Fruit fly (Drosophila melanogaster): ENCODE data around the gene ND-MNLL.

ND-MNLL gene

dm6 chrX:7881579-7881978 lies 12.0 kb downstream of the ND-MNLL start, which contains the start of gene Ir7e:
Gene Ir7e (minus strand): TSS chrX:7881679.
- no peak for TF ChIP-seq br (GFP tag; optimal IDR thresholded peaks at IDR 0.05)
- no peak for TF ChIP-seq brk (GFP tag; optimal IDR thresholded peaks at IDR 0.05)
- TF ChIP-seq lola (GFP tag; optimal IDR thresholded peaks at IDR 0.05), result no peak
- TF ChIP-seq Dif (GFP tag; optimal IDR thresholded peaks at IDR 0.05; ENCODE audit: partially characterized antibody), result no peak
- no peak for TF ChIP-seq Abd-B (GFP tag; optimal IDR thresholded peaks at IDR 0.05)
- no peak for TF ChIP-seq Hr78 (GFP tag; optimal IDR thresholded peaks at IDR 0.05)
- no peak for TF ChIP-seq Mio (GFP tag; optimal IDR thresholded peaks at IDR 0.05)
- no peak for TF ChIP-seq N (GFP tag; optimal IDR thresholded peaks at IDR 0.05)
- no peak for TF ChIP-seq psq (GFP tag; optimal IDR thresholded peaks at IDR 0.05)
- no peak for TF ChIP-seq Hnf4 (GFP tag; optimal IDR thresholded peaks at IDR 0.05)
- no peak for TF ChIP-seq sage (GFP tag; optimal IDR thresholded peaks at IDR 0.05)
- no peak for TF ChIP-seq OdsH (GFP tag; optimal IDR thresholded peaks at IDR 0.05)
- TF ChIP-seq Myc (optimal IDR thresholded peaks at IDR 0.05), result no peak
- TF ChIP-seq jim (GFP tag; optimal IDR thresholded peaks at IDR 0.05), result no peak
- no peak for TF ChIP-seq Vsx2 (GFP tag; optimal IDR thresholded peaks at IDR 0.05; ENCODE audit: partially characterized antibody)
- no peak for TF ChIP-seq Dfd (GFP tag; optimal IDR thresholded peaks at IDR 0.05)
- no peak for TF ChIP-seq dmrt93B (GFP tag; optimal IDR thresholded peaks at IDR 0.05)
- TF ChIP-seq tai (GFP tag; optimal IDR thresholded peaks at IDR 0.05), result no peak
- TF ChIP-seq Sp1 (GFP tag; optimal IDR thresholded peaks at IDR 0.05), result no peak
- no peak for TF ChIP-seq usp (GFP tag; optimal IDR thresholded peaks at IDR 0.05)

- no peak for TF ChIP-seq jim (GFP tag; optimal IDR thresholded peaks at IDR 0.05)
- no peak for TF ChIP-seq brk (GFP tag; optimal IDR thresholded peaks at IDR 0.05)
- no peak for TF ChIP-seq fru (GFP tag; optimal IDR thresholded peaks at IDR 0.05)
- TF ChIP-seq dmrt93B (GFP tag; optimal IDR thresholded peaks at IDR 0.05), result no peak
- TF ChIP-seq woc (GFP tag; optimal IDR thresholded peaks at IDR 0.05), result no peak
- TF ChIP-seq CG9705 (GFP tag; optimal IDR thresholded peaks at IDR 0.05), result no peak
- TF ChIP-seq foxo (GFP tag; optimal IDR thresholded peaks at IDR 0.05), result no peak
- TF ChIP-seq rgr (GFP tag; optimal IDR thresholded peaks at IDR 0.05), result no peak
- no peak for TF ChIP-seq CG32264 (GFP tag; optimal IDR thresholded peaks at IDR 0.05)
- TF ChIP-seq psq (GFP tag; optimal IDR thresholded peaks at IDR 0.05), result no peak
- no peak for TF ChIP-seq ey (GFP tag; optimal IDR thresholded peaks at IDR 0.05)
- no peak for TF ChIP-seq Hr83 (GFP tag; optimal IDR thresholded peaks at IDR 0.05; ENCODE audit: poor library complexity, severe bottlenecking)
- no peak for TF ChIP-seq Sp1 (GFP tag; optimal IDR thresholded peaks at IDR 0.05)
- no peak for TF ChIP-seq Myc (optimal IDR thresholded peaks at IDR 0.05)
- TF ChIP-seq dl (GFP tag; optimal IDR thresholded peaks at IDR 0.05; ENCODE audit: insufficient read depth in 1 of 2, partially characterized antibody in 2 of 2), result no peak
- TF ChIP-seq Abd-B (GFP tag; optimal IDR thresholded peaks at IDR 0.05), result no peak
- no peak for TF ChIP-seq HLH106 (tag; optimal IDR thresholded peaks at IDR 0.05)
- no peak for TF ChIP-seq h (GFP tag; optimal IDR thresholded peaks at IDR 0.05)
- TF ChIP-seq Jra (GFP tag; optimal IDR thresholded peaks at IDR 0.05), result no peak
These were observed 14.9 kb downstream of the ND-MNLL start, which contains the start of gene Ir7d for dm6 chrX:7878736-7879135. Gene Ir7d (minus strand): TSS chrX:7878836.

- TF ChIP-seq HLH106 (tag; optimal IDR thresholded peaks at IDR 0.05) (no peak), brk (GFP tag; optimal IDR thresholded peaks at IDR 0.05) (no peak), Dif (GFP tag; optimal IDR thresholded peaks at IDR 0.05; ENCODE audit: partially characterized antibody) (no peak), Dfd (GFP tag; optimal IDR thresholded peaks at IDR 0.05) (no peak), ey (GFP tag; optimal IDR thresholded peaks at IDR 0.05) (no peak), dsf (GFP tag; optimal IDR thresholded peaks at IDR 0.05; ENCODE audit: borderline replicate concordance) (no peak), Myc (optimal IDR thresholded peaks at IDR 0.05) (no peak), foxo (GFP tag; optimal IDR thresholded peaks at IDR 0.05) (no peak), OdsH (GFP tag; optimal IDR thresholded peaks at IDR 0.05) (no peak), CrebA (GFP tag; optimal IDR thresholded peaks at IDR 0.05; ENCODE audit: borderline replicate concordance) (no peak), tai (GFP tag; optimal IDR thresholded peaks at IDR 0.05) (no peak), Jra (GFP tag; optimal IDR thresholded peaks at IDR 0.05) (no peak), usp (GFP tag; optimal IDR thresholded peaks at IDR 0.05) (no peak), Mio (GFP tag; optimal IDR thresholded peaks at IDR 0.05) (no peak), CG32264 (GFP tag; optimal IDR thresholded peaks at IDR 0.05) (no peak), CG9705 (GFP tag; optimal IDR thresholded peaks at IDR 0.05) (no peak), woc (GFP tag; optimal IDR thresholded peaks at IDR 0.05) (no peak), sage (GFP tag; optimal IDR thresholded peaks at IDR 0.05) (no peak), rgr (GFP tag; optimal IDR thresholded peaks at IDR 0.05) (no peak)
These were observed 19.5 kb downstream of the ND-MNLL start, which contains the start of gene Ir7c for dm6 chrX:7874094-7874493. Gene Ir7c (plus strand): TSS chrX:7874394.

Data from whole organism, wandering third instar larva.